Worm (Caenorhabditis elegans) whole organism, mixed stage, embryonic: ENCODE data around the gene F54F12.2.

ENCODE experiments used
- M03D4.4 ChIP-seq: sonication (generic microtip); optimal IDR thresholded peaks from 2 replicates; lab custom pipeline; 2017; ENCODE audit warnings: mild to moderate bottlenecking, missing genetic modification characterization, missing compliant biosample characterization
- bed-3 ChIP-seq: fragments of 200-800 bp; sonication (Bioruptor generic); optimal IDR thresholded peaks from 3 replicates; lab custom pipeline; 2018; ENCODE audit warnings: mild to moderate bottlenecking, missing genetic modification characterization, moderate library complexity, missing compliant biosample characterization
- blmp-1 ChIP-seq: fragments of 150-350 bp; optimal IDR thresholded peaks from 2 replicates; lab custom pipeline; 2014; ENCODE audit warnings: missing biosample characterization, missing genetic modification characterization
- ceh-39 ChIP-seq: fragments of 150-350 bp; optimal IDR thresholded peaks from 2 replicates; lab custom pipeline; 2014; ENCODE audit warnings: missing biosample characterization, missing genetic modification characterization
- ceh-43 ChIP-seq: fragments of 200-800 bp; sonication (Bioruptor generic); optimal IDR thresholded peaks from 2 replicates; lab custom pipeline; 2018; ENCODE audit warnings: mild to moderate bottlenecking, missing genetic modification characterization, moderate library complexity, missing compliant biosample characterization
- ceh-83 ChIP-seq: fragments of 200-800 bp; sonication (Bioruptor generic); optimal IDR thresholded peaks from 2 replicates; lab custom pipeline; 2018; ENCODE audit warnings: mild to moderate bottlenecking, missing genetic modification characterization, missing compliant biosample characterization
- ces-1 ChIP-seq: fragments of 150-350 bp; optimal IDR thresholded peaks from 2 replicates; lab custom pipeline; 2014; ENCODE audit warnings: missing biosample characterization, missing genetic modification reagents, missing genetic modification characterization
- cnd-1 ChIP-seq: fragments of 200-800 bp; sonication (Bioruptor generic); optimal IDR thresholded peaks from 2 replicates; lab custom pipeline; 2018; ENCODE audit warnings: mild to moderate bottlenecking, missing genetic modification characterization, missing compliant biosample characterization
- drap-1 ChIP-seq: fragments of 200-800 bp; sonication (Bioruptor generic); optimal IDR thresholded peaks from 3 replicates; lab custom pipeline; 2018; ENCODE audit warnings: mild to moderate bottlenecking, missing genetic modification characterization, missing compliant biosample characterization
- elt-1 ChIP-seq: sonication (generic microtip); optimal IDR thresholded peaks from 2 replicates; lab custom pipeline; 2017; ENCODE audit warnings: missing genetic modification characterization, mild to moderate bottlenecking, missing compliant biosample characterization, antibody characterized with exemption, moderate library complexity, borderline replicate concordance; ENCODE audit not compliant: insufficient read depth
- elt-3 ChIP-seq: fragments of 150-350 bp; optimal IDR thresholded peaks from 2 replicates; lab custom pipeline; 2014; ENCODE audit warnings: missing biosample characterization, missing genetic modification characterization
- flh-1 ChIP-seq: fragments of 200-800 bp; sonication (Bioruptor generic); optimal IDR thresholded peaks from 2 replicates; lab custom pipeline; 2018; ENCODE audit warnings: mild to moderate bottlenecking, missing genetic modification characterization, moderate library complexity, missing compliant biosample characterization
- ham-2 ChIP-seq: fragments of 200-800 bp; sonication (Bioruptor generic); optimal IDR thresholded peaks from 2 replicates; lab custom pipeline; 2018; ENCODE audit warnings: mild to moderate bottlenecking, missing genetic modification characterization, missing compliant biosample characterization
- hlh-1 ChIP-seq: fragments of 150-350 bp; optimal IDR thresholded peaks from 2 replicates; lab custom pipeline; 2014; ENCODE audit warnings: missing biosample characterization, missing genetic modification reagents, missing genetic modification characterization
- lin-13 ChIP-seq: fragments of 150-350 bp; optimal IDR thresholded peaks from 2 replicates; lab custom pipeline; 2014; ENCODE audit warnings: missing biosample characterization, missing genetic modification characterization
- lin-32 ChIP-seq: fragments of 200-800 bp; sonication (Bioruptor generic); optimal IDR thresholded peaks from 2 replicates; lab custom pipeline; 2018; ENCODE audit warnings: mild to moderate bottlenecking, missing genetic modification characterization, missing compliant biosample characterization
- lsy-2 ChIP-seq: fragments of 150-350 bp; optimal IDR thresholded peaks from 2 replicates; lab custom pipeline; 2014; ENCODE audit warnings: missing biosample characterization, missing genetic modification characterization
- mab-5 ChIP-seq: fragments of 150-350 bp; optimal IDR thresholded peaks from 2 replicates; lab custom pipeline; 2014; ENCODE audit warnings: missing biosample characterization, missing genetic modification characterization
- mep-1 ChIP-seq: fragments of 150-350 bp; optimal IDR thresholded peaks from 2 replicates; lab custom pipeline; 2017; ENCODE audit warnings: missing biosample characterization, missing genetic modification reagents, missing genetic modification characterization, inconsistent platforms
- mls-2 ChIP-seq: sonication (generic microtip); optimal IDR thresholded peaks from 2 replicates; lab custom pipeline; 2016; ENCODE audit warnings: mild to moderate bottlenecking, missing genetic modification characterization, moderate library complexity, missing compliant biosample characterization
- nhr-12 ChIP-seq: fragments of 150-350 bp; optimal IDR thresholded peaks from 2 replicates; lab custom pipeline; 2014; ENCODE audit warnings: missing biosample characterization, missing genetic modification characterization
- nhr-2 ChIP-seq: fragments of 150-350 bp; optimal IDR thresholded peaks from 2 replicates; lab custom pipeline; 2014; ENCODE audit warnings: missing biosample characterization, missing genetic modification characterization
- nhr-237 ChIP-seq: fragments of 150-350 bp; optimal IDR thresholded peaks from 2 replicates; lab custom pipeline; 2014; ENCODE audit warnings: missing biosample characterization, missing genetic modification characterization
- nhr-28 ChIP-seq: fragments of 150-350 bp; optimal IDR thresholded peaks from 2 replicates; lab custom pipeline; 2014; ENCODE audit warnings: missing biosample characterization, missing genetic modification characterization
- nhr-76 ChIP-seq: sonication (generic microtip); optimal IDR thresholded peaks from 2 replicates; lab custom pipeline; 2017; ENCODE audit warnings: missing biosample characterization, missing genetic modification characterization
- pha-4 ChIP-seq: fragments of 150-350 bp; optimal IDR thresholded peaks from 2 replicates; lab custom pipeline; 2018; ENCODE audit warnings: missing biosample characterization, missing genetic modification reagents, missing genetic modification characterization
- sem-2 ChIP-seq: fragments of 200-800 bp; sonication (Bioruptor generic); optimal IDR thresholded peaks from 2 replicates; lab custom pipeline; 2018; ENCODE audit warnings: mild to moderate bottlenecking, missing genetic modification characterization, missing compliant biosample characterization
- snpc-4 ChIP-seq: fragments of 150-350 bp; optimal IDR thresholded peaks from 2 replicates; lab custom pipeline; 2014; ENCODE audit warnings: missing biosample characterization, missing genetic modification characterization
- sptf-1 ChIP-seq: sonication (generic microtip); optimal IDR thresholded peaks from 2 replicates; lab custom pipeline; 2017; ENCODE audit warnings: mild to moderate bottlenecking, missing genetic modification characterization, moderate library complexity, missing compliant biosample characterization
- tbx-8 ChIP-seq: fragments of 200-800 bp; sonication (Bioruptor generic); optimal IDR thresholded peaks from 2 replicates; lab custom pipeline; 2018; ENCODE audit warnings: mild to moderate bottlenecking, missing genetic modification characterization, moderate library complexity, missing compliant biosample characterization
- unc-120 ChIP-seq: sonication (generic microtip); optimal IDR thresholded peaks from 2 replicates; lab custom pipeline; 2017; ENCODE audit warnings: missing genetic modification characterization, missing compliant biosample characterization; ENCODE audit not compliant: poor library complexity, severe bottlenecking
- unc-39 ChIP-seq: fragments of 150-350 bp; optimal IDR thresholded peaks from 2 replicates; lab custom pipeline; 2014; ENCODE audit warnings: missing biosample characterization, missing genetic modification characterization
- unc-62 ChIP-seq: fragments of 150-350 bp; optimal IDR thresholded peaks from 2 replicates; lab custom pipeline; 2014; ENCODE audit warnings: missing biosample characterization, missing genetic modification reagents, missing genetic modification characterization
- zip-8 ChIP-seq: fragments of 150-350 bp; optimal IDR thresholded peaks from 2 replicates; lab custom pipeline; 2014; ENCODE audit warnings: missing biosample characterization, missing genetic modification characterization
- ztf-11 ChIP-seq: fragments of 150-350 bp; optimal IDR thresholded peaks from 2 replicates; lab custom pipeline; 2014; ENCODE audit warnings: missing biosample characterization, missing genetic modification characterization

The F54F12.2 gene

ce11 chrIII:13061136-13061535 lies 21.3 kb downstream of the F54F12.2 start (continued):
- peak; percentile 44 for TF ChIP-seq nhr-2 (tag; lab: Kevin White, UChicago)
- TF ChIP-seq M03D4.4 (tag; lab: Kevin White, UChicago) = no peak
- no peak for TF ChIP-seq blmp-1
- TF ChIP-seq bed-3 = no peak
- TF ChIP-seq unc-120 (tag; lab: Kevin White, UChicago) = peak; percentile 35
- TF ChIP-seq ham-2 = no peak
- peak; percentile 82 for TF ChIP-seq nhr-237 (tag; lab: Kevin White, UChicago)
- no peak for TF ChIP-seq sptf-1 (tag; lab: Kevin White, UChicago)
- no peak for TF ChIP-seq nhr-76

ce11 chrIII:13061734-13062133 lies 21.9 kb downstream of the F54F12.2 start:
- TF ChIP-seq ceh-43 (no peak), pha-4 (peak; percentile 7), mab-5 (tag; lab: Kevin White, UChicago) (no peak), unc-39 (tag; lab: Kevin White, UChicago) (no peak), blmp-1 (no peak)

- TF ChIP-seq mep-1 (tag; lab: Kevin White, UChicago) = peak; percentile 85
- peak; percentile 89 for TF ChIP-seq cnd-1 (tag; lab: Kevin White, UChicago)
- peak; percentile 57 for TF ChIP-seq lsy-2 (tag; lab: Kevin White, UChicago)
- peak; percentile 91 for TF ChIP-seq ztf-11 (tag; lab: Kevin White, UChicago)
- peak; percentile 94 for TF ChIP-seq mls-2 (tag; lab: Kevin White, UChicago)
- TF ChIP-seq blmp-1 = peak; percentile 21
- peak; percentile 26 for TF ChIP-seq nhr-76
- TF ChIP-seq sptf-1 (tag; lab: Kevin White, UChicago) = peak; percentile 87
- TF ChIP-seq zip-8 (tag; lab: Kevin White, UChicago) = no peak
- TF ChIP-seq sem-2 = peak; percentile 40
- peak; percentile 91 for TF ChIP-seq pha-4
- peak; percentile 79 for TF ChIP-seq ceh-39
- peak; percentile 80 for TF ChIP-seq nhr-2 (tag; lab: Kevin White, UChicago)
- TF ChIP-seq flh-1 = no peak
- peak; percentile 24 for TF ChIP-seq ham-2
- TF ChIP-seq nhr-28 (tag; lab: Kevin White, UChicago) = no peak
- peak; percentile 87 for TF ChIP-seq nhr-237 (tag; lab: Kevin White, UChicago)
- peak; percentile 100 for TF ChIP-seq unc-120 (tag; lab: Kevin White, UChicago)
- TF ChIP-seq ceh-83 (GFP tag; lab: Kevin White, UChicago) = no peak
- peak; percentile 83 for TF ChIP-seq ces-1 (GFP tag; lab: Kevin White, UChicago)
- TF ChIP-seq elt-1 (tag; lab: Kevin White, UChicago) = peak; percentile 9
- TF ChIP-seq lin-13 = peak; percentile 42
- TF ChIP-seq nhr-12 = peak; percentile 44
- TF ChIP-seq lin-32 (GFP tag; lab: Kevin White, UChicago) = peak; percentile 66
- no peak for TF ChIP-seq elt-3 (tag; lab: Kevin White, UChicago)
- no peak for TF ChIP-seq mab-5 (tag; lab: Kevin White, UChicago)
- TF ChIP-seq tbx-8 (GFP tag; lab: Kevin White, UChicago) = peak; percentile 71
- peak; percentile 58 for TF ChIP-seq ceh-43
- no peak for TF ChIP-seq unc-39 (tag; lab: Kevin White, UChicago)
- peak; percentile 97 for TF ChIP-seq hlh-1 (tag; lab: Kevin White, UChicago)
- peak; percentile 83 for TF ChIP-seq drap-1 (GFP tag; lab: Kevin White, UChicago)
- no peak for TF ChIP-seq snpc-4
- TF ChIP-seq M03D4.4 (tag; lab: Kevin White, UChicago) = peak; percentile 70
- peak; percentile 27 for TF ChIP-seq bed-3
- TF ChIP-seq unc-62 (GFP tag; lab: Kevin White, UChicago) = peak; percentile 94
Observed at ce11 chrIII:13062414-13062965, 22.7 kb downstream of the F54F12.2 start.

- TF ChIP-seq ces-1 (GFP tag; lab: Kevin White, UChicago) = no peak
- TF ChIP-seq hlh-1 (tag; lab: Kevin White, UChicago) = peak; percentile 87
Observed at ce11 chrIII:13062989-13063388, 23.1 kb downstream of the F54F12.2 start.
